Worm (Caenorhabditis elegans): Measurements from ENCODE around the gene F48B9.3.

ce11 chrX:2197444-2197843, 32.6 kb downstream of the F48B9.3 start:
- no peak for TF ChIP-seq pha-4 (tag; optimal IDR thresholded peaks at IDR 0.05)
- no peak for TF ChIP-seq mep-1 (tag; optimal IDR thresholded peaks at IDR 0.05)
- no peak for TF ChIP-seq M03D4.4 (tag; optimal IDR thresholded peaks at IDR 0.05)
- TF ChIP-seq unc-62 (GFP tag; optimal IDR thresholded peaks at IDR 0.05), result no peak
- no peak for TF ChIP-seq lsy-2 (tag; optimal IDR thresholded peaks at IDR 0.05)
- no peak for TF ChIP-seq nhr-76 (tag; optimal IDR thresholded peaks at IDR 0.05)
- no peak for TF ChIP-seq cnd-1 (tag; optimal IDR thresholded peaks at IDR 0.05)
